Worm (Caenorhabditis elegans): Measurements from ENCODE around the gene nhr-171.

nhr-171 gene

DNA sequence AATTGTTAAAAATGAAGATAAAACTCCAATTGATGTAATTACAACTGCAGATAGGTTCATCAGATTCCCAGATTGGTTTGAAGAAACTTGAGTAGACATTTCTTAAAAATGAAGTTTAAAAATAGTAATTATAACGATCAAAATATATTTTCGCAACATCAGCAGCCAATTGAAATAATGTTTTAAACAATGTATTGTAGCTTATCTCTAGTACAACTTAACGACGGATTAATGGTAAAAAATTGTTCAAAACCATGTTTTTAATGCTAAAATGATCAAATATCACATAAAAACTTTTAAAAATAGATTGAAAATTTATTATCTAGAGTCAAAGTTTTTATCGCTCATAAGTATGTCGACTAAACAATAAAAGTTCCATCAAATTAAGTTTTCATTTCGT is 16.4 kb upstream of the nhr-171 start, which contains the start of gene srbc-11:
srbc-11 (minus strand) TSS at position 101 of the 400 bp plus-strand sequence.
- TF ChIP-seq nhr-12 (tag; optimal IDR thresholded peaks at IDR 0.05) = no peak
- TF ChIP-seq unc-62 (GFP tag; optimal IDR thresholded peaks at IDR 0.05) = no peak
- TF ChIP-seq ceh-39 (tag; optimal IDR thresholded peaks at IDR 0.05) = no peak
- TF ChIP-seq M03D4.4 (tag; optimal IDR thresholded peaks at IDR 0.05) = no peak
- TF ChIP-seq ceh-83 (GFP tag; optimal IDR thresholded peaks at IDR 0.05) = no peak
- no peak for TF ChIP-seq lsy-2 (tag; optimal IDR thresholded peaks at IDR 0.05)
- no peak for TF ChIP-seq pha-4 (tag; optimal IDR thresholded peaks at IDR 0.05)
- TF ChIP-seq tbx-8 (GFP tag; optimal IDR thresholded peaks at IDR 0.05) = no peak
- no peak for TF ChIP-seq nhr-76 (tag; optimal IDR thresholded peaks at IDR 0.05)
- no peak for TF ChIP-seq unc-39 (tag; optimal IDR thresholded peaks at IDR 0.05)
- no peak for TF ChIP-seq hlh-1 (tag; optimal IDR thresholded peaks at IDR 0.05)

DNA sequence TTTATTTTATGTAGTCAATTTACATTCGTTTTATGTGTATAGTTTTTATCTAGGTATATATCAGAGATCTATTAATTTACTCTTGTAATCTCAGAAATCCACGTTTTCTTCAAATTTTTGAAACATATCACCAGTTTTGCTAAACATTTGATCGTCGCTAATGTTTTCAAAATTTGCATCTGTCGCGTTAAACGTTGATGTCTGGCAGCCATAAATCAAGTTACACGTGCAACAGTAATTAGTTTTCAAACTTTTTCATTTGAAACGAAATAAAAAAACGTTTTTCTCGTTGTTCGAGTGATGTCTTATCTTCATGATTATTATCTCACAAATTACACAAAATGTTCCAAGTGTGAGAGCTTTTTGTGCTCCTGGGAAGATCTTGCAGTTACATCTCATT is 14.1 kb upstream of the nhr-171 start, which contains the start of gene srh-79:
srh-79 (plus strand) TSS at position 301 of the 400 bp plus-strand sequence.
- TF ChIP-seq mab-5 (tag; optimal IDR thresholded peaks at IDR 0.05) (no peak), bed-3 (GFP tag; optimal IDR thresholded peaks at IDR 0.05) (no peak), unc-39 (tag; optimal IDR thresholded peaks at IDR 0.05) (no peak), blmp-1 (tag; optimal IDR thresholded peaks at IDR 0.05) (no peak), sptf-1 (tag; optimal IDR thresholded peaks at IDR 0.05) (no peak), mep-1 (tag; optimal IDR thresholded peaks at IDR 0.05) (no peak), unc-120 (tag; optimal IDR thresholded peaks at IDR 0.05; ENCODE audit: poor library complexity, severe bottlenecking) (no peak), zip-8 (tag; optimal IDR thresholded peaks at IDR 0.05) (no peak), elt-1 (tag; optimal IDR thresholded peaks at IDR 0.05; ENCODE audit: borderline replicate concordance, insufficient read depth) (no peak), mls-2 (tag; optimal IDR thresholded peaks at IDR 0.05) (no peak), unc-62 (GFP tag; optimal IDR thresholded peaks at IDR 0.05) (no peak), ham-2 (GFP tag; optimal IDR thresholded peaks at IDR 0.05) (no peak), ceh-83 (GFP tag; optimal IDR thresholded peaks at IDR 0.05) (no peak), lin-13 (tag; optimal IDR thresholded peaks at IDR 0.05) (no peak), nhr-76 (tag; optimal IDR thresholded peaks at IDR 0.05) (no peak), snpc-4 (tag; optimal IDR thresholded peaks at IDR 0.05) (no peak), ztf-11 (tag; optimal IDR thresholded peaks at IDR 0.05) (no peak)

DNA sequence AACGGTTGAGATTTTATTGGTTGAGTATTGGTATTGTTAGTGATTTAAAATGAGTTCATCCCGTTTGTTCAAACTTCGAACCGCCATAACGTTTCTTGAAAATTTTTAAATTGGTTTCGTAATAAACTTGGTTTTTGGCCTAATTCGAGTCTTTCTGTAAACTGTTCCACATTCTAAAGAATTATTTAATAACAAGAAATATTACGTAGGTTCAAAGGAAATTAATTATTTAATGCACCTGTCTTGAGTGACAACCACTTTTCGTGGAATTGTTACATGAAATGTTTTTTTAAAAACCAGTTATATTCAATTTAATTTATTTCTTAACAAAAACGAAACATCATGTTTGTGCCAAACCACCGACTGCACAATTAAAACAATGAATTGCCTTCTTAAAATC is 10.4 kb upstream of the nhr-171 start:
- TF ChIP-seq nhr-2 (tag; optimal IDR thresholded peaks at IDR 0.05) (no peak), elt-3 (tag; optimal IDR thresholded peaks at IDR 0.05) (no peak), sptf-1 (tag; optimal IDR thresholded peaks at IDR 0.05) (no peak), lsy-2 (tag; optimal IDR thresholded peaks at IDR 0.05) (no peak), blmp-1 (tag; optimal IDR thresholded peaks at IDR 0.05) (no peak), ztf-11 (tag; optimal IDR thresholded peaks at IDR 0.05) (no peak), snpc-4 (tag; optimal IDR thresholded peaks at IDR 0.05) (no peak), sem-2 (GFP tag; optimal IDR thresholded peaks at IDR 0.05) (no peak), hlh-1 (tag; optimal IDR thresholded peaks at IDR 0.05) (no peak), mep-1 (tag; optimal IDR thresholded peaks at IDR 0.05) (no peak), drap-1 (GFP tag; optimal IDR thresholded peaks at IDR 0.05) (no peak), lin-13 (tag; optimal IDR thresholded peaks at IDR 0.05) (no peak), cnd-1 (tag; optimal IDR thresholded peaks at IDR 0.05) (no peak), flh-1 (GFP tag; optimal IDR thresholded peaks at IDR 0.05) (no peak)

ce11 chrV:7504271-7504670 is 7.3 kb upstream of the nhr-171 start, which contains the start of gene srh-229:
TSS of gene srh-229 (minus strand) at chrV:7504371.
- TF ChIP-seq lin-32 (GFP tag; optimal IDR thresholded peaks at IDR 0.05) (no peak), blmp-1 (tag; optimal IDR thresholded peaks at IDR 0.05) (no peak), drap-1 (GFP tag; optimal IDR thresholded peaks at IDR 0.05) (no peak), ceh-43 (GFP tag; optimal IDR thresholded peaks at IDR 0.05) (no peak), M03D4.4 (tag; optimal IDR thresholded peaks at IDR 0.05) (no peak), elt-1 (tag; optimal IDR thresholded peaks at IDR 0.05; ENCODE audit: borderline replicate concordance, insufficient read depth) (no peak), ceh-39 (tag; optimal IDR thresholded peaks at IDR 0.05) (no peak), sem-2 (GFP tag; optimal IDR thresholded peaks at IDR 0.05) (no peak), sptf-1 (tag; optimal IDR thresholded peaks at IDR 0.05) (no peak), unc-62 (GFP tag; optimal IDR thresholded peaks at IDR 0.05) (no peak)

- TF ChIP-seq elt-1 (tag; optimal IDR thresholded peaks at IDR 0.05; ENCODE audit: borderline replicate concordance, insufficient read depth) (no peak), cnd-1 (tag; optimal IDR thresholded peaks at IDR 0.05) (no peak), flh-1 (GFP tag; optimal IDR thresholded peaks at IDR 0.05) (no peak), bed-3 (GFP tag; optimal IDR thresholded peaks at IDR 0.05) (no peak), unc-39 (tag; optimal IDR thresholded peaks at IDR 0.05) (no peak), ces-1 (GFP tag; optimal IDR thresholded peaks at IDR 0.05) (no peak), elt-3 (tag; optimal IDR thresholded peaks at IDR 0.05) (no peak), pha-4 (tag; optimal IDR thresholded peaks at IDR 0.05) (no peak), mep-1 (tag; optimal IDR thresholded peaks at IDR 0.05) (no peak), unc-62 (GFP tag; optimal IDR thresholded peaks at IDR 0.05) (no peak), nhr-237 (tag; optimal IDR thresholded peaks at IDR 0.05) (no peak), nhr-2 (tag; optimal IDR thresholded peaks at IDR 0.05) (no peak), mls-2 (tag; optimal IDR thresholded peaks at IDR 0.05) (no peak), sem-2 (GFP tag; optimal IDR thresholded peaks at IDR 0.05) (no peak), ztf-11 (tag; optimal IDR thresholded peaks at IDR 0.05) (no peak), ceh-39 (tag; optimal IDR thresholded peaks at IDR 0.05) (no peak), sptf-1 (tag; optimal IDR thresholded peaks at IDR 0.05) (no peak), mab-5 (tag; optimal IDR thresholded peaks at IDR 0.05) (no peak), snpc-4 (tag; optimal IDR thresholded peaks at IDR 0.05) (no peak), ceh-83 (GFP tag; optimal IDR thresholded peaks at IDR 0.05) (no peak)
Observed at ce11 chrV:7506207-7506606, 5.4 kb upstream of the nhr-171 start.

All from whole organism, mixed stage, embryonic.